Worm (Caenorhabditis elegans) whole organism, L2 larva: ENCODE results near the gene fbxa-189.

Source experiments
- F13H6.1 ChIP-seq: sonication (generic microtip); optimal IDR thresholded peaks from 2 replicates; lab custom pipeline; 2016; ENCODE audit warnings: missing genetic modification characterization, missing compliant biosample characterization
- nhr-25 ChIP-seq: fragments of 150-350 bp; sonication (generic microtip); optimal IDR thresholded peaks from 3 replicates; lab custom pipeline; 2014; ENCODE audit warnings: missing biosample characterization, missing genetic modification characterization
- sma-9 ChIP-seq, 2 experiments: fragments of 150-350 bp in 1 of 2; sonication (generic microtip) in 1 of 2; optimal IDR thresholded peaks; 2 replicates each; lab custom pipeline; 2014 to 2016; ENCODE audit warnings: missing genetic modification characterization in 2 of 2, mild to moderate bottlenecking in 1 of 2, missing biosample characterization in 1 of 2, missing compliant biosample characterization in 1 of 2, missing genetic modification reagents in 1 of 2, moderate library complexity in 1 of 2
- snpc-4 ChIP-seq: fragments of 150-350 bp; optimal IDR thresholded peaks from 2 replicates; lab custom pipeline; 2014; ENCODE audit warnings: missing biosample characterization, missing genetic modification characterization

DNA sequence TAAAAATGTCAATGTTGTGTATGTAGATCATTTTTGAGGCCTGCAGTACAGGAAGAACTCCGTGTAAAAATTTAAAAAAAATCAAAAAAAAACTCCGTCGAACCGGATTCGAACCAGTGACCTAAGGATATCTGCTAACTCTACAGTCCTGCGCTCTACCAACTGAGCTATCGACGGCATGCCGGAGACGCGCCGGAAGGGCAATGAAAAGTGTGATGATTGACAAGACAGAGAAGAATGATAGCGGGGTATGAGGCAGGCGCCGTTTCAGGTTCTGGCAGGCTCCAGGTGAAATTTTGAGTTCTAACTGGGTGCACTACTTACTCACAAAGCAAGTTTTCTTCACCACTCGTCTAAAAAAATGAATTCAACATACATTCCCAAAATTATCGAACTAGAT is 27.2 kb upstream of the fbxa-189 start, which contains the start of gene srz-58:
- no peak for TF ChIP-seq nhr-25 (tag; lab: Kevin White, UChicago)
- no peak for TF ChIP-seq F13H6.1 (tag; lab: Kevin White, UChicago)
- no peak for TF ChIP-seq sma-9 (GFP tag; optimal IDR thresholded peaks at IDR 0.05; lab: Kevin White, UChicago)
- TF ChIP-seq sma-9 (tag; optimal IDR thresholded peaks at IDR 0.05; lab: Kevin White, UChicago) = no peak
- no peak for TF ChIP-seq snpc-4 (tag; lab: Kevin White, UChicago)
